Fruit fly (Drosophila melanogaster) whole organism, embryonic: ENCODE measurements around the gene CG32189.

Experiments
- Ada2b ChIP-seq: fragments of 200-800 bp; sonication (Bioruptor generic); IDR thresholded peaks from 2 replicates; pipeline ENCODE4 v1.3.6; 2022; ENCODE audit warnings: missing biosample characterization, missing genetic modification characterization
- CG11456 ChIP-seq: fragments of 200-800 bp; sonication (Bioruptor generic); IDR thresholded peaks from 3 replicates; pipeline ENCODE4 v1.3.6; 2022; ENCODE audit warnings: missing biosample characterization, missing genetic modification characterization
- CG12155 ChIP-seq: fragments of 200-800 bp; sonication (Bioruptor generic); optimal IDR thresholded peaks from 3 replicates; lab custom pipeline; 2016; ENCODE audit warnings: missing biosample characterization, missing genetic modification characterization
- CG12769 ChIP-seq: fragments of 200-800 bp; sonication (Bioruptor generic); optimal IDR thresholded peaks from 2 replicates; lab custom pipeline; 2019; ENCODE audit warnings: missing biosample characterization, mild to moderate bottlenecking, missing genetic modification characterization, moderate library complexity
- CG13775 ChIP-seq: fragments of 200-800 bp; sonication (Bioruptor generic); optimal IDR thresholded peaks from 3 replicates; lab custom pipeline; 2017; ENCODE audit warnings: missing biosample characterization, mild to moderate bottlenecking, missing genetic modification characterization
- CG14014 ChIP-seq: fragments of 200-800 bp; sonication (Bioruptor generic); IDR thresholded peaks from 2 replicates; pipeline ENCODE4 v1.3.6; 2022; ENCODE audit warnings: missing biosample characterization, missing genetic modification characterization
- CG14050 ChIP-seq: fragments of 200-800 bp; sonication (Bioruptor generic); IDR thresholded peaks from 3 replicates; pipeline ENCODE4 v1.3.6; 2022; ENCODE audit warnings: missing biosample characterization, missing genetic modification characterization
- CG15073 ChIP-seq: fragments of 200-800 bp; sonication (Bioruptor generic); optimal IDR thresholded peaks from 2 replicates; lab custom pipeline; 2016; ENCODE audit warnings: missing biosample characterization, missing genetic modification characterization
- CG17328 ChIP-seq: fragments of 200-800 bp; sonication (Bioruptor generic); IDR thresholded peaks from 2 replicates; pipeline ENCODE4 v1.3.6; 2022; ENCODE audit warnings: missing biosample characterization, missing genetic modification characterization
- CG31224 ChIP-seq: fragments of 200-800 bp; sonication (Bioruptor generic); IDR thresholded peaks from 2 replicates; pipeline ENCODE4 v1.3.6; 2022; ENCODE audit warnings: missing biosample characterization, missing genetic modification characterization
- CG3163 ChIP-seq: fragments of 200-800 bp; sonication (Bioruptor generic); optimal IDR thresholded peaks from 3 replicates; lab custom pipeline; 2016; ENCODE audit warnings: missing biosample characterization, missing genetic modification characterization
- CG32532 ChIP-seq: fragments of 200-800 bp; sonication (Bioruptor generic); IDR thresholded peaks from 2 replicates; pipeline ENCODE4 v1.3.6; 2022; ENCODE audit warnings: missing biosample characterization, missing genetic modification characterization
- CG42726 ChIP-seq: fragments of 200-800 bp; sonication (Bioruptor generic); IDR thresholded peaks from 2 replicates; pipeline ENCODE4 v1.3.6; 2022; ENCODE audit warnings: missing biosample characterization, missing genetic modification characterization; ENCODE audit not compliant: partially characterized antibody
- CG4730 ChIP-seq: fragments of 200-800 bp; sonication (Bioruptor generic); IDR thresholded peaks from 2 replicates; pipeline ENCODE4 v1.3.6; 2022; ENCODE audit warnings: missing biosample characterization, missing genetic modification characterization
- CG5245 ChIP-seq: fragments of 200-800 bp; sonication (Bioruptor generic); optimal IDR thresholded peaks from 3 replicates; lab custom pipeline; 2016; ENCODE audit warnings: missing biosample characterization, missing genetic modification characterization
- CTCF ChIP-seq: fragments of 200-800 bp; sonication (Bioruptor generic); optimal IDR thresholded peaks from 2 replicates; lab custom pipeline; 2017; ENCODE audit warnings: missing biosample characterization, mild to moderate bottlenecking, missing genetic modification characterization, moderate library complexity
- Chrac-16 ChIP-seq: fragments of 200-800 bp; sonication (Bioruptor generic); optimal IDR thresholded peaks from 3 replicates; lab custom pipeline; 2016; ENCODE audit warnings: missing biosample characterization, missing genetic modification characterization
- Dad ChIP-seq: fragments of 200-800 bp; sonication (Bioruptor generic); optimal IDR thresholded peaks from 3 replicates; lab custom pipeline; 2016; ENCODE audit warnings: missing biosample characterization, missing genetic modification characterization
- Fer3 ChIP-seq: fragments of 200-800 bp; sonication (Bioruptor generic); optimal IDR thresholded peaks from 2 replicates; lab custom pipeline; 2018; ENCODE audit warnings: missing biosample characterization, mild to moderate bottlenecking, missing genetic modification characterization, moderate library complexity
- H2.0 ChIP-seq: fragments of 200-800 bp; sonication (Bioruptor generic); IDR thresholded peaks from 2 replicates; pipeline ENCODE4 v1.3.6; 2022; ENCODE audit warnings: missing biosample characterization, missing genetic modification characterization
- HLH4C ChIP-seq: fragments of 200-800 bp; sonication (Bioruptor generic); IDR thresholded peaks from 3 replicates; pipeline ENCODE4 v1.3.6; 2022; ENCODE audit warnings: missing biosample characterization, missing genetic modification characterization; ENCODE audit not compliant: partially characterized antibody
- HLHmδ ChIP-seq: fragments of 200-800 bp; sonication (Bioruptor generic); optimal IDR thresholded peaks from 2 replicates; lab custom pipeline; 2018; ENCODE audit warnings: missing biosample characterization, mild to moderate bottlenecking, missing genetic modification characterization, moderate library complexity
- Kr ChIP-seq: fragments of 200-800 bp; sonication (Bioruptor generic); optimal IDR thresholded peaks from 2 replicates; lab custom pipeline; 2017; ENCODE audit warnings: missing biosample characterization, mild to moderate bottlenecking, missing genetic modification characterization
- Lpt ChIP-seq: fragments of >200 bp; optimal IDR thresholded peaks from 2 replicates; lab custom pipeline; 2018; ENCODE audit warnings: missing biosample characterization, missing genetic modification characterization
- MBD-R2 ChIP-seq: fragments of 200-800 bp; sonication (Bioruptor generic); IDR thresholded peaks from 2 replicates; pipeline ENCODE4 v1.3.6; 2022; ENCODE audit warnings: missing biosample characterization, missing genetic modification characterization
- Oli ChIP-seq: fragments of 200-800 bp; sonication (Bioruptor generic); optimal IDR thresholded peaks from 2 replicates; lab custom pipeline; 2018; ENCODE audit warnings: missing biosample characterization, mild to moderate bottlenecking, missing genetic modification characterization, moderate library complexity
- Sry-δ ChIP-seq: fragments of 200-800 bp; sonication (Bioruptor generic); optimal IDR thresholded peaks from 2 replicates; lab custom pipeline; 2016; ENCODE audit warnings: missing biosample characterization, missing genetic modification characterization
- amos ChIP-seq: fragments of 200-800 bp; sonication (Bioruptor generic); IDR thresholded peaks from 2 replicates; pipeline ENCODE4 v1.3.6; 2022; ENCODE audit warnings: missing biosample characterization, missing genetic modification characterization; ENCODE audit not compliant: partially characterized antibody
- bowl ChIP-seq: fragments of 200-800 bp; sonication (Bioruptor generic); IDR thresholded peaks from 2 replicates; pipeline ENCODE4 v1.3.6; 2022; ENCODE audit warnings: missing biosample characterization, missing genetic modification characterization
- crc ChIP-seq: fragments of 200-800 bp; sonication (Bioruptor generic); optimal IDR thresholded peaks from 2 replicates; lab custom pipeline; 2016; ENCODE audit warnings: missing biosample characterization, missing genetic modification characterization
- ftz-f1 ChIP-seq: fragments of 200-800 bp; sonication (Bioruptor generic); optimal IDR thresholded peaks from 2 replicates; lab custom pipeline; 2016; ENCODE audit warnings: missing biosample characterization, missing genetic modification characterization
- gcm ChIP-seq: fragments of 200-800 bp; sonication (Bioruptor generic); optimal IDR thresholded peaks from 2 replicates; lab custom pipeline; 2019; ENCODE audit warnings: missing biosample characterization, mild to moderate bottlenecking, missing genetic modification characterization, moderate library complexity
- gcm2 ChIP-seq: fragments of 200-800 bp; sonication (Bioruptor generic); optimal IDR thresholded peaks from 2 replicates; lab custom pipeline; 2016; ENCODE audit warnings: missing biosample characterization, missing genetic modification characterization
- her ChIP-seq: fragments of 200-800 bp; sonication (Bioruptor generic); optimal IDR thresholded peaks from 2 replicates; lab custom pipeline; 2016; ENCODE audit warnings: missing biosample characterization, missing genetic modification characterization
- jing ChIP-seq: fragments of 200-800 bp; sonication (Bioruptor generic); optimal IDR thresholded peaks from 2 replicates; lab custom pipeline; 2018; ENCODE audit warnings: missing biosample characterization, mild to moderate bottlenecking, missing genetic modification characterization
- kay ChIP-seq: fragments of 200-800 bp; sonication (Bioruptor generic); optimal IDR thresholded peaks from 2 replicates; lab custom pipeline; 2016; ENCODE audit warnings: missing biosample characterization, missing genetic modification characterization
- lbe ChIP-seq: fragments of 200-800 bp; sonication (Bioruptor generic); optimal IDR thresholded peaks from 2 replicates; lab custom pipeline; 2016; ENCODE audit warnings: missing biosample characterization, mild to moderate bottlenecking, missing genetic modification characterization
- lilli ChIP-seq: fragments of 200-800 bp; sonication (Bioruptor generic); optimal IDR thresholded peaks from 3 replicates; lab custom pipeline; 2016; ENCODE audit warnings: missing biosample characterization, missing genetic modification characterization
- mam ChIP-seq: fragments of 200-800 bp; sonication (Bioruptor generic); optimal IDR thresholded peaks from 3 replicates; lab custom pipeline; 2016; ENCODE audit warnings: missing biosample characterization, missing genetic modification characterization
- mirr ChIP-seq: fragments of 200-800 bp; sonication (Bioruptor generic); optimal IDR thresholded peaks from 3 replicates; lab custom pipeline; 2018; ENCODE audit warnings: missing biosample characterization, mild to moderate bottlenecking, missing genetic modification characterization
- nau ChIP-seq: fragments of 200-800 bp; sonication (Bioruptor generic); optimal IDR thresholded peaks from 3 replicates; lab custom pipeline; 2017; ENCODE audit warnings: missing biosample characterization, mild to moderate bottlenecking, missing genetic modification characterization, missing genetic modification reagents
- pho ChIP-seq: fragments of 200-800 bp; sonication (Bioruptor generic); optimal IDR thresholded peaks from 2 replicates; lab custom pipeline; 2016; ENCODE audit warnings: missing biosample characterization, missing genetic modification characterization
- prd ChIP-seq, 3 experiments: fragments of >200 bp in 2 of 3; fragments of 200-800 bp in 1 of 3; sonication (Bioruptor generic) in 1 of 3; optimal IDR thresholded peaks in 2 of 3; IDR thresholded peaks in 1 of 3; 2 replicates in 2 of 3; 3 replicates in 1 of 3; pipeline versions ENCODE4 v1.3.6 to Lab custom; 2017 to 2022; ENCODE audit warnings: missing biosample characterization in 1 of 3, missing genetic modification characterization in 1 of 3
- pros ChIP-seq: fragments of 200-800 bp; sonication (Bioruptor generic); optimal IDR thresholded peaks from 3 replicates; lab custom pipeline; 2019; ENCODE audit warnings: missing biosample characterization, mild to moderate bottlenecking, missing genetic modification characterization, moderate library complexity
- ro ChIP-seq: fragments of 200-800 bp; sonication (Bioruptor generic); IDR thresholded peaks from 2 replicates; pipeline ENCODE4 v1.3.6; 2022; ENCODE audit warnings: missing biosample characterization, missing genetic modification characterization
- sc ChIP-seq, 3 experiments: fragments of >200 bp in 2 of 3; fragments of 200-800 bp in 1 of 3; sonication (Bioruptor generic) in 1 of 3; optimal IDR thresholded peaks; 2 replicates in 2 of 3; 3 replicates in 1 of 3; lab custom pipeline; 2017; ENCODE audit warnings: mild to moderate bottlenecking in 1 of 3, missing biosample characterization in 1 of 3, missing genetic modification characterization in 1 of 3, missing genetic modification reagents in 1 of 3
- sna ChIP-seq: fragments of 200-800 bp; sonication (Bioruptor generic); IDR thresholded peaks from 2 replicates; pipeline ENCODE4 v1.3.6; 2022; ENCODE audit warnings: missing biosample characterization, missing genetic modification characterization; ENCODE audit not compliant: partially characterized antibody
- stc ChIP-seq: fragments of 200-800 bp; sonication (Bioruptor generic); IDR thresholded peaks from 2 replicates; pipeline ENCODE4 v1.3.6; 2022; ENCODE audit warnings: missing biosample characterization, missing genetic modification characterization
- stwl ChIP-seq: fragments of 200-800 bp; sonication (Bioruptor generic); optimal IDR thresholded peaks from 3 replicates; lab custom pipeline; 2018; ENCODE audit warnings: missing biosample characterization, mild to moderate bottlenecking, missing genetic modification characterization, moderate library complexity
- unc-4 ChIP-seq: fragments of 200-800 bp; sonication (Bioruptor generic); IDR thresholded peaks from 2 replicates; pipeline ENCODE4 v1.3.6; 2022; ENCODE audit warnings: missing biosample characterization, missing genetic modification characterization; ENCODE audit not compliant: partially characterized antibody

Gene CG32189

dm6 chr3L:17841085-17841606 is 6.2 kb upstream of the CG32189 start, which contains the start of gene CG5577 (continued):
- TF ChIP-seq sc (optimal IDR thresholded peaks at IDR 0.05; lab: Kevin White, UChicago) (no peak), sc (GFP tag; optimal IDR thresholded peaks at IDR 0.05; lab: Kevin White, UChicago) (no peak), CG42726 (peak; percentile 39; the same call in 1 of the 2 replicates), bowl (GFP tag; lab: Robert Waterston, UW) (no peak), nau (GFP tag; lab: Kevin White, UChicago) (no peak), pho (GFP tag; lab: Kevin White, UChicago) (peak; percentile 11), lbe (GFP tag; lab: Kevin White, UChicago) (no peak), Fer3 (tag; lab: Kevin White, UChicago) (peak; percentile 15), CG13775 (GFP tag; lab: Kevin White, UChicago) (no peak), stwl (tag; lab: Kevin White, UChicago) (peak; percentile 8), Dad (GFP tag; lab: Kevin White, UChicago) (no peak), Kr (GFP tag; lab: Kevin White, UChicago) (no peak), CG3163 (GFP tag; lab: Kevin White, UChicago) (peak; percentile 14), CG5245 (no peak), CG14050 (GFP tag; lab: Robert Waterston, UW) (no peak), H2.0 (GFP tag; lab: Robert Waterston, UW) (no peak), CG11456 (GFP tag; lab: Robert Waterston, UW) (0 out of 3 replicates have a peak, but pooled peaks have one; percentile 21), CG15073 (GFP tag; lab: Kevin White, UChicago) (no peak), mirr (peak; percentile 57), CG12155 (no peak), stc (GFP tag; lab: Robert Waterston, UW) (peak; percentile 42; the same call in 1 of the 2 replicates), HLHmδ (GFP tag; lab: Kevin White, UChicago) (no peak), crc (GFP tag; lab: Kevin White, UChicago) (no peak), ro (GFP tag; lab: Robert Waterston, UW) (no peak), CG32532 (GFP tag; lab: Robert Waterston, UW) (peak; percentile 68), Chrac-16 (GFP tag; lab: Kevin White, UChicago) (no peak), CG14014 (GFP tag; lab: Robert Waterston, UW) (peak; percentile 32; the same call in 1 of the 2 replicates), CG17328 (GFP tag; lab: Robert Waterston, UW) (no peak), lilli (GFP tag; lab: Kevin White, UChicago) (peak; percentile 30), kay (GFP tag; lab: Kevin White, UChicago) (no peak), HLH4C (GFP tag; lab: Robert Waterston, UW) (peak; percentile 48; the same call in 1 of the 3 replicates), CTCF (GFP tag; lab: Kevin White, UChicago) (no peak), MBD-R2 (peak; percentile 15; the same call in 1 of the 2 replicates), CG4730 (GFP tag; lab: Robert Waterston, UW) (no peak), pros (GFP tag; lab: Kevin White, UChicago) (peak; percentile 38), gcm2 (GFP tag; lab: Kevin White, UChicago) (no peak), Sry-δ (GFP tag; lab: Kevin White, UChicago) (peak; percentile 8), prd (optimal IDR thresholded peaks at IDR 0.05; lab: Kevin White, UChicago) (no peak), prd (GFP tag; IDR thresholded peaks at IDR 0.05; lab: Robert Waterston, UW) (0 out of 3 replicates have a peak, but pooled peaks have one; percentile 35), unc-4 (GFP tag; lab: Robert Waterston, UW) (peak; percentile 75), Ada2b (GFP tag; lab: Robert Waterston, UW) (peak; percentile 25; the same call in 1 of the 2 replicates), her (GFP tag; lab: Kevin White, UChicago) (peak; percentile 12), sna (GFP tag; lab: Robert Waterston, UW) (peak; percentile 78), amos (GFP tag; lab: Robert Waterston, UW) (peak; percentile 65; the same call in 1 of the 2 replicates), gcm (GFP tag; lab: Kevin White, UChicago) (no peak), Lpt (GFP tag; lab: Kevin White, UChicago) (no peak), Oli (tag; lab: Kevin White, UChicago) (no peak), CG12769 (peak; percentile 82), ftz-f1 (GFP tag; lab: Kevin White, UChicago) (peak; percentile 98), jing (no peak), CG31224 (GFP tag; lab: Robert Waterston, UW) (no peak), mam (GFP tag; lab: Kevin White, UChicago) (peak; percentile 22)
